Fruit fly (Drosophila melanogaster): ENCODE measurements around the gene Arts.

Arts gene

DNA sequence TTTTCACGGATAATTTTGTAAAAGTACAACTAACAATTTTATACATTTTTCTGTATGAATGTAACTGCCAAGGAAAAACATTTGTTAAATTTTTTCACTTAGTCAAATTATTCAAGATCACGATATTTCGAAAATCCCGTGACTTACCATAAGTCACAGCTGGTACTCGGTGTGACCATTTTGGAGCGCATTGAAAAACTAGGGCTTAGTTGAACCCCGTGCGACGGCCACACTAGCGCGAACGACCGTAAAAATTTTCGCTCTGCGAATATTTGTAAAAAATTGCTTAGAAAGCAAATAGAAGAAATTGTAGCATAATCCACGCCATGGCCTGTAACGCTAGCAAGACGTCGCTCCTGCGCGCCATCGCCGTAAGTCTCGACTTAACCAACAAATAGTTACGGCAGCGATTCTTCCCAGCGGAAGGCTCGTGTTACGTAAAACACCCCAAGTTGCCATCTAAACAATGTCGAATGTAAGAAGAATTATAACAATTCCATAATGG is 18.5 kb upstream of the Arts start, which contains the start of gene UQCR-C2 (continued):
- no peak for TF ChIP-seq psq (GFP tag; optimal IDR thresholded peaks at IDR 0.05)
- no peak for TF ChIP-seq sr (GFP tag; IDR thresholded peaks at IDR 0.05)
- TF ChIP-seq TFAM (GFP tag; optimal IDR thresholded peaks at IDR 0.05) = no peak
- TF ChIP-seq Hr39 (optimal IDR thresholded peaks at IDR 0.05) = no peak
- peak; percentile 58 for TF ChIP-seq NC2β (GFP tag; optimal IDR thresholded peaks at IDR 0.05)
- peak; percentile 76 for TF ChIP-seq CG15514 (GFP tag; optimal IDR thresholded peaks at IDR 0.05)
- TF ChIP-seq kni (GFP tag; optimal IDR thresholded peaks at IDR 0.05) = no peak
- peak in 1 of 2 experiments; percentile 98 for TF ChIP-seq Pdp1 (GFP tag; optimal IDR thresholded peaks at IDR 0.05)
- peak; percentile 39 for TF ChIP-seq Bgb (GFP tag; IDR thresholded peaks at IDR 0.05; ENCODE audit: partially characterized antibody)
- TF ChIP-seq jing (GFP tag; optimal IDR thresholded peaks at IDR 0.05) = no peak
- TF ChIP-seq phol (tag; optimal IDR thresholded peaks at IDR 0.05) = peak; percentile 46
- TF ChIP-seq CG1603 (tag; optimal IDR thresholded peaks at IDR 0.05) = peak; percentile 79
- TF ChIP-seq nerfin-1 (tag; optimal IDR thresholded peaks at IDR 0.05) = peak; percentile 20
- TF ChIP-seq BEAF-32 (GFP tag; optimal IDR thresholded peaks at IDR 0.05) = peak; percentile 61
- no peak for TF ChIP-seq Elba2 (GFP tag; optimal IDR thresholded peaks at IDR 0.05)
- no peak for TF ChIP-seq CG13123 (GFP tag; optimal IDR thresholded peaks at IDR 0.05)
- no peak for TF ChIP-seq sisA (GFP tag; IDR thresholded peaks at IDR 0.05)
- no peak for TF ChIP-seq HHEX (GFP tag; optimal IDR thresholded peaks at IDR 0.05)
- no peak for TF ChIP-seq CG3838 (GFP tag; optimal IDR thresholded peaks at IDR 0.05)
- TF ChIP-seq CG11093 (GFP tag; IDR thresholded peaks at IDR 0.05) = no peak
- peak; percentile 60 for TF ChIP-seq CG12659 (GFP tag; optimal IDR thresholded peaks at IDR 0.05)
- TF ChIP-seq CG11504 (tag; optimal IDR thresholded peaks at IDR 0.05) = no peak
- peak; percentile 17; the same call in 1 of the 2 replicates for TF ChIP-seq slbo (GFP tag; IDR thresholded peaks at IDR 0.05)
- no peak for TF ChIP-seq CG34422 (GFP tag; IDR thresholded peaks at IDR 0.05)
- no peak for TF ChIP-seq CG11085 (GFP tag; IDR thresholded peaks at IDR 0.05)
- peak; percentile 96 for TF ChIP-seq CG31441 (GFP tag; IDR thresholded peaks at IDR 0.05)
- TF ChIP-seq CG30020 (tag; optimal IDR thresholded peaks at IDR 0.05) = peak; percentile 47
- peak; percentile 27; the same call in 1 of the 2 replicates for TF ChIP-seq CG9932 (GFP tag; IDR thresholded peaks at IDR 0.05)
- peak; percentile 86 for TF ChIP-seq MBD-R2 (GFP tag; IDR thresholded peaks at IDR 0.05)
- peak; percentile 52 for TF ChIP-seq her (GFP tag; optimal IDR thresholded peaks at IDR 0.05)
- TF ChIP-seq CG7987 (GFP tag; optimal IDR thresholded peaks at IDR 0.05) = no peak
- TF ChIP-seq CG15269 (tag; optimal IDR thresholded peaks at IDR 0.05) = no peak
- TF ChIP-seq D19A (tag; optimal IDR thresholded peaks at IDR 0.05) = no peak
- TF ChIP-seq CG15601 (tag; optimal IDR thresholded peaks at IDR 0.05) = peak; percentile 14
- no peak for TF ChIP-seq cato (GFP tag; optimal IDR thresholded peaks at IDR 0.05; ENCODE audit: borderline replicate concordance)
- TF ChIP-seq sob (GFP tag; IDR thresholded peaks at IDR 0.05) = no peak
- TF ChIP-seq CG3995 (GFP tag; optimal IDR thresholded peaks at IDR 0.05) = peak; percentile 100
- no peak for TF ChIP-seq CG14050 (GFP tag; IDR thresholded peaks at IDR 0.05)
- TF ChIP-seq CG32772 (GFP tag; IDR thresholded peaks at IDR 0.05) = no peak
- no peak for TF ChIP-seq MTF-1 (GFP tag; optimal IDR thresholded peaks at IDR 0.05; ENCODE audit: borderline replicate concordance)
- TF ChIP-seq exex (tag; optimal IDR thresholded peaks at IDR 0.05) = no peak
- peak; percentile 86 for TF ChIP-seq bigmax (GFP tag; optimal IDR thresholded peaks at IDR 0.05)
- TF ChIP-seq usp (GFP tag; optimal IDR thresholded peaks at IDR 0.05) = no peak
- TF ChIP-seq row (GFP tag; IDR thresholded peaks at IDR 0.05) = peak; percentile 92
- no peak for TF ChIP-seq sima (GFP tag; optimal IDR thresholded peaks at IDR 0.05)
- TF ChIP-seq CG14860 (GFP tag; IDR thresholded peaks at IDR 0.05; ENCODE audit: partially characterized antibody) = no peak
- peak; percentile 84 for TF ChIP-seq CG9437 (GFP tag; optimal IDR thresholded peaks at IDR 0.05)
- TF ChIP-seq pan (optimal IDR thresholded peaks at IDR 0.05) = no peak
- no peak for TF ChIP-seq pan (GFP tag; optimal IDR thresholded peaks at IDR 0.05 in 1 of 2, IDR thresholded peaks at IDR 0.05 in 1 of 2)
- TF ChIP-seq CG10431 (GFP tag; optimal IDR thresholded peaks at IDR 0.05) = no peak
- peak; percentile 20 for TF ChIP-seq CG9727 (GFP tag; optimal IDR thresholded peaks at IDR 0.05)

Measured in whole organism, embryonic.